Fruit fly (Drosophila melanogaster): ENCODE results near the gene SH3PX1.

DNA sequence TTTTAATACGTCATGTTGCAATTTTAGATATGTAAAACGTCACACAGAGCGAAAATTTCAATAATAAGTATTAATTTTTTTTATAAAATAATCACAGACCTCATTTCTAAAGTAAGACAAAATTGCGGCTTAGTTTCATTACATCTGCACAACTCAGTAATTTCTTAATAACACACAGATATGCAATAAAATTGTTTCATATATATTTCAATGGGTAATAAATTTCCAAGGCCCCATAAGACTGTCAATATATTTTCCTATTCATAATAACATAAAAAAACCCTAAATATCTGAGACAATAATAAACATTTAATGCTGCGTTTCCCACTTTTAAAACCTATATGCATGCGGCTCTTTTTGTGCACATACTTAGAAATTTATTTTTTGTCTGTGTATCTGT lies 18.0 kb downstream of the SH3PX1 start:
- TF ChIP-seq CG8301 (tag; optimal IDR thresholded peaks at IDR 0.05) (peak; percentile 37), CG15710 (tag; optimal IDR thresholded peaks at IDR 0.05) (peak; percentile 36), CG8159 (tag; optimal IDR thresholded peaks at IDR 0.05) (peak; percentile 0), CG34367 (tag; optimal IDR thresholded peaks at IDR 0.05) (peak; percentile 47), CG14655 (GFP tag; optimal IDR thresholded peaks at IDR 0.05) (peak; percentile 5), CG17806 (tag; optimal IDR thresholded peaks at IDR 0.05) (peak; percentile 42), CG9948 (tag; optimal IDR thresholded peaks at IDR 0.05) (peak; percentile 21), EcR (GFP tag; optimal IDR thresholded peaks at IDR 0.05) (no peak), fd96Ca (GFP tag; IDR thresholded peaks at IDR 0.05) (no peak), CG13204 (GFP tag; optimal IDR thresholded peaks at IDR 0.05) (no peak), CG4496 (GFP tag; IDR thresholded peaks at IDR 0.05) (0 out of 3 replicates have a peak, but pooled peaks have one; percentile 30), CG32121 (GFP tag; IDR thresholded peaks at IDR 0.05) (peak; percentile 31; the same call in 1 of the 2 replicates), CG12605 (GFP tag; IDR thresholded peaks at IDR 0.05) (no peak), gl (tag; optimal IDR thresholded peaks at IDR 0.05) (no peak)

All from whole organism, pupa.